Fruit fly (Drosophila melanogaster) whole organism, embryonic: ENCODE measurements around the gene dUTPase.

ENCODE experiments used
- Asciz ChIP-seq: fragments of 200-800 bp; sonication (Bioruptor generic); optimal IDR thresholded peaks from 2 replicates; lab custom pipeline; 2017; ENCODE audit warnings: missing biosample characterization, mild to moderate bottlenecking, missing genetic modification characterization, missing genetic modification reagents
- CG10565 ChIP-seq: fragments of 200-800 bp; sonication (Bioruptor generic); optimal IDR thresholded peaks from 3 replicates; lab custom pipeline; 2016; ENCODE audit warnings: missing biosample characterization, mild to moderate bottlenecking, missing genetic modification characterization
- CG12744 ChIP-seq: fragments of 200-800 bp; sonication (Bioruptor generic); optimal IDR thresholded peaks from 2 replicates; lab custom pipeline; 2016; ENCODE audit warnings: missing biosample characterization, missing genetic modification characterization
- CG14710 ChIP-seq: fragments of 200-800 bp; sonication (Bioruptor generic); optimal IDR thresholded peaks from 3 replicates; lab custom pipeline; 2019; ENCODE audit warnings: missing biosample characterization, mild to moderate bottlenecking, missing genetic modification characterization, moderate library complexity
- CG18476 ChIP-seq: fragments of 200-800 bp; sonication (Bioruptor generic); optimal IDR thresholded peaks from 2 replicates; lab custom pipeline; 2016; ENCODE audit warnings: missing biosample characterization, mild to moderate bottlenecking, missing genetic modification characterization
- CG2120 ChIP-seq: fragments of 200-800 bp; sonication (Bioruptor generic); optimal IDR thresholded peaks from 3 replicates; lab custom pipeline; 2016; ENCODE audit warnings: missing biosample characterization, missing genetic modification characterization
- CG31365 ChIP-seq: fragments of 200-800 bp; sonication (Bioruptor generic); optimal IDR thresholded peaks from 2 replicates; lab custom pipeline; 2018; ENCODE audit warnings: missing biosample characterization, mild to moderate bottlenecking, missing genetic modification characterization
- CG32767 ChIP-seq: fragments of 200-800 bp; sonication (Bioruptor generic); IDR thresholded peaks from 2 replicates; pipeline ENCODE4 v1.3.6; 2022; ENCODE audit warnings: missing biosample characterization, missing genetic modification characterization
- CG3281 ChIP-seq: fragments of 200-800 bp; sonication (Bioruptor generic); optimal IDR thresholded peaks from 3 replicates; lab custom pipeline; 2017; ENCODE audit warnings: missing biosample characterization, mild to moderate bottlenecking, missing genetic modification characterization
- CG34422 ChIP-seq: fragments of 200-800 bp; sonication (Bioruptor generic); IDR thresholded peaks from 3 replicates; pipeline ENCODE4 v1.3.6; 2022; ENCODE audit warnings: missing biosample characterization, missing genetic modification characterization
- CG4424 ChIP-seq: fragments of 200-800 bp; sonication (Bioruptor generic); optimal IDR thresholded peaks from 3 replicates; lab custom pipeline; 2016; ENCODE audit warnings: missing biosample characterization, missing genetic modification characterization
- CG4730 ChIP-seq: fragments of 200-800 bp; sonication (Bioruptor generic); IDR thresholded peaks from 2 replicates; pipeline ENCODE4 v1.3.6; 2022; ENCODE audit warnings: missing biosample characterization, missing genetic modification characterization
- CG6689 ChIP-seq: fragments of 200-800 bp; sonication (Bioruptor generic); IDR thresholded peaks from 2 replicates; pipeline ENCODE4 v1.3.6; 2022; ENCODE audit warnings: missing biosample characterization, missing genetic modification characterization
- CG7357 ChIP-seq: fragments of 200-800 bp; sonication (Bioruptor generic); IDR thresholded peaks from 3 replicates; pipeline ENCODE4 v1.3.6; 2022; ENCODE audit warnings: missing biosample characterization, missing genetic modification characterization
- CG7928 ChIP-seq: fragments of 200-800 bp; sonication (Bioruptor generic); optimal IDR thresholded peaks from 2 replicates; lab custom pipeline; 2017; ENCODE audit warnings: missing biosample characterization, mild to moderate bottlenecking, missing genetic modification characterization
- CG9727 ChIP-seq: fragments of 200-800 bp; sonication (Bioruptor generic); optimal IDR thresholded peaks from 3 replicates; lab custom pipeline; 2017; ENCODE audit warnings: missing biosample characterization, mild to moderate bottlenecking, missing genetic modification characterization
- Dek ChIP-seq: fragments of 200-800 bp; sonication (Bioruptor generic); optimal IDR thresholded peaks from 3 replicates; lab custom pipeline; 2019; ENCODE audit warnings: missing biosample characterization, mild to moderate bottlenecking, missing genetic modification characterization, moderate library complexity
- Dip3 ChIP-seq: fragments of 200-800 bp; sonication (Bioruptor generic); optimal IDR thresholded peaks from 3 replicates; lab custom pipeline; 2016; ENCODE audit warnings: missing biosample characterization, missing genetic modification characterization
- Doc3 ChIP-seq: fragments of 200-800 bp; sonication (Bioruptor generic); IDR thresholded peaks from 3 replicates; pipeline ENCODE4 v1.3.6; 2022; ENCODE audit warnings: missing biosample characterization, missing genetic modification characterization; ENCODE audit not compliant: partially characterized antibody
- Fer2 ChIP-seq: fragments of 200-800 bp; sonication (Bioruptor generic); optimal IDR thresholded peaks from 2 replicates; lab custom pipeline; 2018; ENCODE audit warnings: missing biosample characterization, mild to moderate bottlenecking, missing genetic modification characterization, moderate library complexity
- H15 ChIP-seq: fragments of 200-800 bp; sonication (Bioruptor generic); IDR thresholded peaks from 3 replicates; pipeline ENCODE4 v1.3.6; 2022; ENCODE audit warnings: missing biosample characterization, missing genetic modification characterization
- Hey ChIP-seq: fragments of 200-800 bp; sonication (Bioruptor generic); optimal IDR thresholded peaks from 3 replicates; lab custom pipeline; 2018; ENCODE audit warnings: missing biosample characterization, mild to moderate bottlenecking, missing genetic modification characterization
- MBD-R2 ChIP-seq: fragments of 200-800 bp; sonication (Bioruptor generic); IDR thresholded peaks from 2 replicates; pipeline ENCODE4 v1.3.6; 2022; ENCODE audit warnings: missing biosample characterization, missing genetic modification characterization
- Med ChIP-seq: fragments of 200-800 bp; sonication (Bioruptor generic); peaks from one replicate; lab custom pipeline; 2016; ENCODE audit warnings: missing biosample characterization, missing genetic modification characterization, mild to moderate bottlenecking, inconsistent platforms, moderate library complexity
- Six4 ChIP-seq: fragments of 200-800 bp; sonication (Bioruptor generic); optimal IDR thresholded peaks from 2 replicates; lab custom pipeline; 2016; ENCODE audit warnings: missing biosample characterization, missing genetic modification characterization
- Spps ChIP-seq: fragments of 200-800 bp; sonication (Bioruptor generic); optimal IDR thresholded peaks from 2 replicates; lab custom pipeline; 2018; ENCODE audit warnings: missing biosample characterization, mild to moderate bottlenecking, missing genetic modification characterization
- Vsx1 ChIP-seq: fragments of 200-800 bp; sonication (Bioruptor generic); optimal IDR thresholded peaks from 2 replicates; lab custom pipeline; 2017; ENCODE audit warnings: missing biosample characterization, mild to moderate bottlenecking, missing genetic modification characterization, missing genetic modification reagents
- YL-1 ChIP-seq: fragments of 200-800 bp; sonication (Bioruptor generic); optimal IDR thresholded peaks from 3 replicates; lab custom pipeline; 2017; ENCODE audit warnings: missing biosample characterization, mild to moderate bottlenecking, missing genetic modification characterization
- ac ChIP-seq: fragments of 200-800 bp; sonication (Bioruptor generic); optimal IDR thresholded peaks from 3 replicates; lab custom pipeline; 2017; ENCODE audit warnings: missing biosample characterization, mild to moderate bottlenecking, missing genetic modification characterization
- aop ChIP-seq: fragments of 200-800 bp; sonication (Bioruptor generic); IDR thresholded peaks from 2 replicates; pipeline ENCODE4 v1.3.6; 2022; ENCODE audit warnings: missing biosample characterization, missing genetic modification characterization
- ase ChIP-seq: fragments of 200-800 bp; sonication (Bioruptor generic); IDR thresholded peaks from 3 replicates; pipeline ENCODE4 v1.3.6; 2022; ENCODE audit warnings: missing biosample characterization, missing genetic modification characterization
- bcd ChIP-seq: fragments of 200-800 bp; sonication (Bioruptor generic); optimal IDR thresholded peaks from 2 replicates; lab custom pipeline; 2017; ENCODE audit warnings: missing biosample characterization, mild to moderate bottlenecking, missing genetic modification characterization
- corto ChIP-seq: fragments of 200-800 bp; sonication (Bioruptor generic); optimal IDR thresholded peaks from 2 replicates; lab custom pipeline; 2016; ENCODE audit warnings: missing biosample characterization, mild to moderate bottlenecking, missing genetic modification characterization, moderate library complexity
- dmrt99B ChIP-seq: fragments of 200-800 bp; sonication (Bioruptor generic); optimal IDR thresholded peaks from 2 replicates; lab custom pipeline; 2018; ENCODE audit warnings: missing biosample characterization, mild to moderate bottlenecking, missing genetic modification characterization, moderate library complexity
- eve ChIP-seq, 2 experiments: fragments of >200 bp; optimal IDR thresholded peaks; 2 replicates each; lab custom pipeline; 2017; ENCODE audit warnings: missing biosample characterization in 2 of 2, missing genetic modification characterization in 2 of 2
- ftz-f1 ChIP-seq: fragments of 200-800 bp; sonication (Bioruptor generic); optimal IDR thresholded peaks from 2 replicates; lab custom pipeline; 2016; ENCODE audit warnings: missing biosample characterization, missing genetic modification characterization
- gcm ChIP-seq: fragments of 200-800 bp; sonication (Bioruptor generic); optimal IDR thresholded peaks from 2 replicates; lab custom pipeline; 2019; ENCODE audit warnings: missing biosample characterization, mild to moderate bottlenecking, missing genetic modification characterization, moderate library complexity
- grn ChIP-seq: fragments of 200-800 bp; sonication (Bioruptor generic); optimal IDR thresholded peaks from 3 replicates; lab custom pipeline; 2017; ENCODE audit warnings: missing biosample characterization, missing genetic modification characterization
- gsb ChIP-seq: fragments of 200-800 bp; sonication (Bioruptor generic); IDR thresholded peaks from 2 replicates; pipeline ENCODE4 v1.3.6; 2022; ENCODE audit warnings: missing biosample characterization, missing genetic modification characterization
- hth ChIP-seq: fragments of >200 bp; optimal IDR thresholded peaks from 2 replicates; lab custom pipeline; 2017; ENCODE audit warnings: inconsistent platforms
- lola ChIP-seq, 3 experiments: fragments of >200 bp in 2 of 3; fragments of 200-800 bp in 1 of 3; sonication (Bioruptor generic) in 1 of 3; optimal IDR thresholded peaks; 2 replicates each; lab custom pipeline; 2017 to 2019; ENCODE audit warnings: missing biosample characterization in 3 of 3, missing genetic modification characterization in 3 of 3, mild to moderate bottlenecking in 1 of 3, moderate library complexity in 1 of 3
- odd ChIP-seq: fragments of 200-800 bp; sonication (Bioruptor generic); optimal IDR thresholded peaks from 2 replicates; lab custom pipeline; 2017; ENCODE audit warnings: missing biosample characterization, mild to moderate bottlenecking, missing genetic modification characterization
- phol ChIP-seq: fragments of 200-800 bp; sonication (Bioruptor generic); optimal IDR thresholded peaks from 3 replicates; lab custom pipeline; 2018; ENCODE audit warnings: missing biosample characterization, mild to moderate bottlenecking, missing genetic modification characterization, moderate library complexity
- rib ChIP-seq: fragments of 200-800 bp; sonication (Bioruptor generic); IDR thresholded peaks from 2 replicates; pipeline ENCODE4 v1.3.6; 2022; ENCODE audit warnings: missing biosample characterization, missing genetic modification characterization
- scrt ChIP-seq: fragments of 200-800 bp; sonication (Bioruptor generic); optimal IDR thresholded peaks from 2 replicates; lab custom pipeline; 2018; ENCODE audit warnings: missing biosample characterization, mild to moderate bottlenecking, missing genetic modification characterization, moderate library complexity
- sisA ChIP-seq: fragments of 200-800 bp; sonication (Bioruptor generic); IDR thresholded peaks from 2 replicates; pipeline ENCODE4 v1.3.6; 2022; ENCODE audit warnings: missing biosample characterization, missing genetic modification characterization
- ttk ChIP-seq: fragments of 200-800 bp; sonication (Bioruptor generic); IDR thresholded peaks from 2 replicates; pipeline ENCODE4 v2.1.2; 2022; ENCODE audit warnings: missing biosample characterization, missing genetic modification characterization
- z ChIP-seq: fragments of 200-800 bp; sonication (Bioruptor generic); IDR thresholded peaks from 3 replicates; pipeline ENCODE4 v1.3.6; 2022; ENCODE audit warnings: missing biosample characterization, missing genetic modification characterization
- zf30C ChIP-seq: fragments of 200-800 bp; sonication (Bioruptor generic); optimal IDR thresholded peaks from 3 replicates; lab custom pipeline; 2018; ENCODE audit warnings: missing biosample characterization, mild to moderate bottlenecking, missing genetic modification characterization

Gene dUTPase

DNA sequence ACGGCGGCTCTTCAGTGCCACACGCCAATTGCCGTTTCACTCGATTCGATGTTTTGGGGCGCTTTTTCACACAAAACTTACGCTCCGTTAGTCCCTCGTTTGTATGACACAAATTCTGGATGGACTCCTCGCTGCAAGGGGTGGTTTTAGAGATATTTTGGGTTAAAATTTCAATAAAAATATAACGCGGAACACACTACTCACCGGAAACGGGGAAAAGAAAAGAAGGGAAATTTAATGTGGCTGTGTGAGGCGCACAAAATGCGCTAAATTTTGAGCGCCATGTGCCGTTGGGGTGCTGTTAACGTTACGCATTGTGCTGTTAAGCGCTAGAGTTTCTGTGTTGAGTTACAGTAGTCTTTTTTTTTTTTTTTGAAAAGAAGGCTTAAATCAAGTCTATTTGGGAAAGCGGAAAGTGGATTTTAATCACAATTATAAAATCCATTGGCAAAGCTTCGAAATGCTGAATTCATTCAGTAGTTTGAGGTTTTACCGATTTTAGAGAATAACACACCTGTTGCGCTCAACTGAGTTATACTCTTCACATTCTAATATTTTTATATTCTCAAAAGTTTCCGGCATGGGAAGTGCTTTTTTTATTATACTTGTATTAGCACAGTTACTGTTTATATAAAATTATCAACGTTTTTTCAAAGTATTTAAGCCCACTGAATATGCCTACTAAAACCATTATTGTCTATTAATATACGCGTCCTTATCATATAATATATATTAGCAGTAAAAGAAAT lies 7.0 kb upstream of the dUTPase start, which contains the start of gene RpL9 (continued):
- peak; percentile 37 for TF ChIP-seq zf30C
- TF ChIP-seq sisA (GFP tag; lab: Robert Waterston, UW), result no peak
- TF ChIP-seq scrt (GFP tag; lab: Kevin White, UChicago), result peak; percentile 77
- no peak for TF ChIP-seq Doc3
- TF ChIP-seq CG3281 (GFP tag; lab: Kevin White, UChicago), result peak; percentile 88
- TF ChIP-seq bcd (GFP tag; lab: Kevin White, UChicago), result peak; percentile 85
- no peak for TF ChIP-seq ttk (GFP tag; lab: Robert Waterston, UW)
- TF ChIP-seq ase (GFP tag; lab: Robert Waterston, UW), result no peak; the same call in 2 of the 3 replicates
- TF ChIP-seq Med (GFP tag; lab: Kevin White, UChicago), result peak; percentile 97
- peak; percentile 45 for TF ChIP-seq Dip3 (GFP tag; lab: Kevin White, UChicago)
- TF ChIP-seq Fer2 (tag; lab: Kevin White, UChicago), result peak; percentile 48
- peak; percentile 80 for TF ChIP-seq CG31365 (tag; lab: Kevin White, UChicago)
- no peak for TF ChIP-seq aop (GFP tag; lab: Robert Waterston, UW)
- TF ChIP-seq CG34422 (GFP tag; lab: Robert Waterston, UW), result peak; percentile 83
- peak; percentile 58 for TF ChIP-seq Spps
- no peak for TF ChIP-seq CG10565 (GFP tag; lab: Kevin White, UChicago)
- TF ChIP-seq CG7357 (GFP tag; lab: Robert Waterston, UW), result 0 out of 3 replicates have a peak, but pooled peaks have one; percentile 25
- TF ChIP-seq H15, result no peak
- no peak for TF ChIP-seq ftz-f1 (GFP tag; lab: Kevin White, UChicago)
- peak; percentile 96 for TF ChIP-seq YL-1 (GFP tag; lab: Kevin White, UChicago)
- peak; percentile 15 for TF ChIP-seq CG7928 (GFP tag; lab: Kevin White, UChicago)
- TF ChIP-seq CG32767 (GFP tag; lab: Robert Waterston, UW), result no peak
- TF ChIP-seq eve (GFP tag; optimal IDR thresholded peaks at IDR 0.05; lab: Kevin White, UChicago), result no peak
- peak; percentile 70 for TF ChIP-seq ac (GFP tag; lab: Kevin White, UChicago)
- peak; percentile 54 for TF ChIP-seq CG4424
- peak; percentile 46; the same call in 1 of the 2 replicates for TF ChIP-seq gsb
- no peak for TF ChIP-seq dmrt99B
- TF ChIP-seq CG6689 (GFP tag; lab: Robert Waterston, UW), result no peak; the same call in 1 of the 2 replicates
- no peak for TF ChIP-seq corto (GFP tag; lab: Kevin White, UChicago)
- no peak for TF ChIP-seq Dek (tag; lab: Kevin White, UChicago)
- TF ChIP-seq gcm (GFP tag; lab: Kevin White, UChicago), result no peak
- TF ChIP-seq MBD-R2 (GFP tag; lab: Robert Waterston, UW), result peak; percentile 69
- no peak for TF ChIP-seq Six4 (GFP tag; lab: Kevin White, UChicago)
- peak; percentile 56 for TF ChIP-seq CG14710
- peak; percentile 61 for TF ChIP-seq phol (tag; lab: Kevin White, UChicago)
- TF ChIP-seq CG2120 (GFP tag; lab: Kevin White, UChicago), result peak; percentile 3
- peak; percentile 82 for TF ChIP-seq CG9727 (GFP tag; lab: Kevin White, UChicago)
- no peak for TF ChIP-seq CG18476 (GFP tag; lab: Kevin White, UChicago)
- TF ChIP-seq CG12744 (GFP tag; lab: Kevin White, UChicago), result peak; percentile 14
- peak; percentile 43; the same call in 1 of the 2 replicates for TF ChIP-seq rib
- TF ChIP-seq Hey (tag; lab: Kevin White, UChicago), result no peak
- peak; percentile 73 for TF ChIP-seq Vsx1 (GFP tag; lab: Kevin White, UChicago)
- peak; percentile 87 for TF ChIP-seq odd (GFP tag; lab: Kevin White, UChicago)
- TF ChIP-seq lola (GFP tag; optimal IDR thresholded peaks at IDR 0.05; lab: Kevin White, UChicago), result peak in 1 of 3 experiments; percentile 7
- no peak for TF ChIP-seq hth (lab: Kevin White, UChicago)
- TF ChIP-seq CG4730, result no peak; the same call in 1 of the 2 replicates
- no peak for TF ChIP-seq z (GFP tag; lab: Robert Waterston, UW)
- TF ChIP-seq Asciz (GFP tag; lab: Kevin White, UChicago), result peak; percentile 78
- no peak for TF ChIP-seq grn (GFP tag; lab: Kevin White, UChicago)
